Worm (Caenorhabditis elegans) whole organism, late embryonic: ENCODE measurements around the gene Y37D8A.6.

Source experiments
- C08G9.2 ChIP-seq: sonication (generic microtip); optimal IDR thresholded peaks from 2 replicates; lab custom pipeline; 2016; ENCODE audit warnings: mild to moderate bottlenecking, missing genetic modification characterization, moderate library complexity, missing compliant biosample characterization
- C38D4.7 ChIP-seq: fragments of 200-800 bp; sonication (Bioruptor generic); optimal IDR thresholded peaks from 2 replicates; lab custom pipeline; 2018; ENCODE audit warnings: mild to moderate bottlenecking, missing genetic modification characterization, moderate library complexity, missing compliant biosample characterization
- F13H6.1 ChIP-seq: sonication (generic microtip); optimal IDR thresholded peaks from 2 replicates; lab custom pipeline; 2016; ENCODE audit warnings: missing genetic modification characterization, missing compliant biosample characterization
- K02D7.2 ChIP-seq: sonication (generic microtip); optimal IDR thresholded peaks from 2 replicates; lab custom pipeline; 2017; ENCODE audit warnings: mild to moderate bottlenecking, missing genetic modification characterization, missing compliant biosample characterization
- Y22D7AL.16 ChIP-seq: sonication (generic microtip); optimal IDR thresholded peaks from 2 replicates; lab custom pipeline; 2016; ENCODE audit warnings: missing genetic modification characterization, missing compliant biosample characterization
- ama-1 ChIP-seq: fragments of 150-350 bp; optimal IDR thresholded peaks from 2 replicates; lab custom pipeline; 2014
- ceh-14 ChIP-seq: sonication (generic microtip); optimal IDR thresholded peaks from 2 replicates; lab custom pipeline; 2016; ENCODE audit warnings: missing genotype, missing genetic modification characterization, missing compliant biosample characterization
- ceh-2 ChIP-seq: sonication (generic microtip); optimal IDR thresholded peaks from 2 replicates; lab custom pipeline; 2016; ENCODE audit warnings: missing genotype, missing genetic modification characterization, missing compliant biosample characterization
- ceh-22 ChIP-seq: sonication (generic microtip); optimal IDR thresholded peaks from 2 replicates; lab custom pipeline; 2017; ENCODE audit warnings: missing biosample characterization, missing genetic modification characterization
- ceh-24 ChIP-seq: sonication (generic microtip); optimal IDR thresholded peaks from 2 replicates; lab custom pipeline; 2016; ENCODE audit warnings: mild to moderate bottlenecking, missing genetic modification characterization, missing compliant biosample characterization
- ceh-30 ChIP-seq: fragments of 150-350 bp; optimal IDR thresholded peaks from 2 replicates; lab custom pipeline; 2014; ENCODE audit warnings: missing biosample characterization, missing genetic modification characterization
- ceh-31 ChIP-seq: sonication (generic microtip); optimal IDR thresholded peaks from 2 replicates; lab custom pipeline; 2016; ENCODE audit warnings: missing genetic modification characterization, missing compliant biosample characterization
- ceh-34 ChIP-seq: sonication (generic microtip); optimal IDR thresholded peaks from 2 replicates; lab custom pipeline; 2016; ENCODE audit warnings: mild to moderate bottlenecking, missing genetic modification characterization, missing compliant biosample characterization
- ceh-45 ChIP-seq: fragments of 200-800 bp; sonication (Bioruptor generic); IDR thresholded peaks from 2 replicates; pipeline ENCODE4 v1.3.6; 2022; ENCODE audit warnings: missing genetic modification reagents, missing genetic modification characterization, missing compliant biosample characterization
- ceh-48 ChIP-seq: sonication (generic microtip); optimal IDR thresholded peaks from 2 replicates; lab custom pipeline; 2016; ENCODE audit warnings: missing genetic modification characterization, inconsistent platforms, missing compliant biosample characterization
- ceh-9 ChIP-seq: sonication (generic microtip); optimal IDR thresholded peaks from 2 replicates; lab custom pipeline; 2016; ENCODE audit warnings: mild to moderate bottlenecking, missing genetic modification characterization, inconsistent platforms, missing compliant biosample characterization
- che-1 ChIP-seq: sonication (generic microtip); optimal IDR thresholded peaks from 2 replicates; lab custom pipeline; 2016; ENCODE audit warnings: mild to moderate bottlenecking, missing genetic modification characterization, missing compliant biosample characterization
- elt-4 ChIP-seq: sonication (generic microtip); optimal IDR thresholded peaks from 2 replicates; lab custom pipeline; 2016; ENCODE audit warnings: missing genetic modification characterization, missing compliant biosample characterization
- ets-4 ChIP-seq: sonication (generic microtip); optimal IDR thresholded peaks from 2 replicates; lab custom pipeline; 2016; ENCODE audit warnings: missing genetic modification characterization, missing compliant biosample characterization
- eyg-1 ChIP-seq: sonication (generic microtip); optimal IDR thresholded peaks from 2 replicates; lab custom pipeline; 2016; ENCODE audit warnings: missing genotype, missing genetic modification characterization, missing compliant biosample characterization
- fax-1 ChIP-seq: sonication (generic microtip); optimal IDR thresholded peaks from 2 replicates; lab custom pipeline; 2016; ENCODE audit warnings: missing genotype, missing genetic modification characterization, missing compliant biosample characterization
- fkh-10 ChIP-seq: fragments of 150-350 bp; optimal IDR thresholded peaks from 2 replicates; lab custom pipeline; 2014; ENCODE audit warnings: missing biosample characterization, missing genetic modification reagents, missing genetic modification characterization
- hlh-13 ChIP-seq: fragments of 200-800 bp; sonication (Bioruptor generic); optimal IDR thresholded peaks from 2 replicates; lab custom pipeline; 2018; ENCODE audit warnings: mild to moderate bottlenecking, missing genetic modification characterization, missing compliant biosample characterization
- hlh-6 ChIP-seq: sonication (generic microtip); optimal IDR thresholded peaks from 2 replicates; lab custom pipeline; 2016; ENCODE audit warnings: missing genotype, missing genetic modification characterization, missing compliant biosample characterization
- hlh-8 ChIP-seq: sonication (generic microtip); optimal IDR thresholded peaks from 2 replicates; lab custom pipeline; 2016; ENCODE audit warnings: missing genotype, missing genetic modification characterization, missing compliant biosample characterization
- lim-6 ChIP-seq: sonication (generic microtip); optimal IDR thresholded peaks from 2 replicates; lab custom pipeline; 2016; ENCODE audit warnings: missing genetic modification characterization, missing compliant biosample characterization
- lin-11 ChIP-seq: fragments of 200-800 bp; sonication (Bioruptor generic); optimal IDR thresholded peaks from 2 replicates; lab custom pipeline; 2018; ENCODE audit warnings: mild to moderate bottlenecking, missing genetic modification characterization, missing compliant biosample characterization
- madf-2 ChIP-seq: sonication (generic microtip); optimal IDR thresholded peaks from 2 replicates; lab custom pipeline; 2017; ENCODE audit warnings: missing genetic modification characterization, missing compliant biosample characterization
- mec-3 ChIP-seq: sonication (generic microtip); optimal IDR thresholded peaks from 2 replicates; lab custom pipeline; 2016; ENCODE audit warnings: borderline replicate concordance, missing genetic modification characterization, missing compliant biosample characterization
- nfya-1 ChIP-seq: sonication (generic microtip); optimal IDR thresholded peaks from 2 replicates; lab custom pipeline; 2017; ENCODE audit warnings: missing genetic modification characterization, mild to moderate bottlenecking, missing compliant biosample characterization, antibody characterized with exemption, moderate library complexity
- nhr-11 ChIP-seq: fragments of 150-350 bp; optimal IDR thresholded peaks from 2 replicates; lab custom pipeline; 2014; ENCODE audit warnings: missing biosample characterization, missing genetic modification characterization
- nhr-232 ChIP-seq: sonication (generic microtip); optimal IDR thresholded peaks from 2 replicates; lab custom pipeline; 2016; ENCODE audit warnings: missing genetic modification characterization, missing compliant biosample characterization
- npax-4 ChIP-seq: sonication (generic microtip); optimal IDR thresholded peaks from 2 replicates; lab custom pipeline; 2016; ENCODE audit warnings: missing genetic modification characterization, missing compliant biosample characterization
- pag-3 ChIP-seq: sonication (generic microtip); optimal IDR thresholded peaks from 2 replicates; lab custom pipeline; 2016; ENCODE audit warnings: missing compliant biosample characterization, missing genetic modification characterization, borderline replicate concordance
- pax-1 ChIP-seq: fragments of 150-350 bp; optimal IDR thresholded peaks from 2 replicates; lab custom pipeline; 2014; ENCODE audit warnings: missing biosample characterization, missing genetic modification characterization
- pha-4 ChIP-seq: fragments of 150-350 bp; optimal IDR thresholded peaks from 2 replicates; lab custom pipeline; 2018; ENCODE audit warnings: missing biosample characterization, missing genetic modification reagents, missing genetic modification characterization
- pqm-1 ChIP-seq: sonication (generic microtip); optimal IDR thresholded peaks from 2 replicates; lab custom pipeline; 2016; ENCODE audit warnings: missing genetic modification characterization, missing compliant biosample characterization
- ref-2 ChIP-seq: sonication (generic microtip); optimal IDR thresholded peaks from 2 replicates; lab custom pipeline; 2016; ENCODE audit warnings: missing genetic modification characterization, missing compliant biosample characterization
- rnt-1 ChIP-seq: sonication (generic microtip); optimal IDR thresholded peaks from 2 replicates; lab custom pipeline; 2016; ENCODE audit warnings: missing genetic modification characterization, missing compliant biosample characterization
- sdc-2 ChIP-seq: sonication (generic microtip); optimal IDR thresholded peaks from 2 replicates; lab custom pipeline; 2016; ENCODE audit warnings: missing genotype, missing genetic modification characterization, missing compliant biosample characterization
- sox-4 ChIP-seq: sonication (generic microtip); optimal IDR thresholded peaks from 2 replicates; lab custom pipeline; 2017; ENCODE audit warnings: mild to moderate bottlenecking, missing genetic modification characterization, inconsistent platforms, missing compliant biosample characterization
- syd-9 ChIP-seq: sonication (generic microtip); optimal IDR thresholded peaks from 2 replicates; lab custom pipeline; 2016; ENCODE audit warnings: mild to moderate bottlenecking, missing genetic modification characterization, moderate library complexity, missing compliant biosample characterization
- tbx-2 ChIP-seq: sonication (generic microtip); optimal IDR thresholded peaks from 2 replicates; lab custom pipeline; 2016; ENCODE audit warnings: missing genetic modification characterization, missing compliant biosample characterization
- tbx-7 ChIP-seq: sonication (generic microtip); optimal IDR thresholded peaks from 2 replicates; lab custom pipeline; 2016; ENCODE audit warnings: missing genotype, missing genetic modification characterization, missing compliant biosample characterization
- ttx-3 ChIP-seq: sonication (generic microtip); optimal IDR thresholded peaks from 2 replicates; lab custom pipeline; 2016; ENCODE audit warnings: missing genetic modification reagents, missing genetic modification characterization, missing compliant biosample characterization
- unc-3 ChIP-seq, 2 experiments: fragments of 200-800 bp in 1 of 2; sonication (Bioruptor generic) in 1 of 2; sonication (generic microtip) in 1 of 2; conservative IDR thresholded peaks in 1 of 2; optimal IDR thresholded peaks in 1 of 2; 2 replicates each; pipeline versions ENCODE4 v1.3.6 to Lab custom; 2016 to 2022; ENCODE audit warnings: missing compliant biosample characterization in 2 of 2, missing genetic modification characterization in 2 of 2, missing genetic modification reagents in 1 of 2
- unc-42 ChIP-seq: sonication (generic microtip); optimal IDR thresholded peaks from 2 replicates; lab custom pipeline; 2016; ENCODE audit warnings: missing genotype, missing genetic modification characterization, missing compliant biosample characterization
- unc-55 ChIP-seq: sonication (generic microtip); optimal IDR thresholded peaks from 2 replicates; lab custom pipeline; 2017; ENCODE audit warnings: missing biosample characterization, missing genetic modification reagents, missing genetic modification characterization
- unc-86 ChIP-seq: sonication (generic microtip); optimal IDR thresholded peaks from 2 replicates; lab custom pipeline; 2016; ENCODE audit warnings: missing genetic modification characterization, missing compliant biosample characterization
- ztf-16 ChIP-seq: sonication (generic microtip); optimal IDR thresholded peaks from 2 replicates; lab custom pipeline; 2017; ENCODE audit warnings: missing genetic modification characterization, missing compliant biosample characterization

The Y37D8A.6 gene

ce11 chrIII:12906611-12907037 is 36.5 kb upstream of the Y37D8A.6 start:
- TF ChIP-seq ama-1 (lab: Kevin White, UChicago) (peak; percentile 71), pqm-1 (no peak), fax-1 (tag; lab: Kevin White, UChicago) (no peak), ets-4 (tag; lab: Kevin White, UChicago) (no peak), ceh-2 (no peak), ztf-16 (tag; lab: Kevin White, UChicago) (no peak), fkh-10 (GFP tag; lab: Kevin White, UChicago) (no peak)

- TF ChIP-seq unc-3 (GFP tag; conservative IDR thresholded peaks at IDR 0.05; lab: Robert Waterston, UW) (no peak), unc-3 (tag; optimal IDR thresholded peaks at IDR 0.05; lab: Kevin White, UChicago) (peak; percentile 24), hlh-13 (GFP tag; lab: Kevin White, UChicago) (no peak), ttx-3 (tag; lab: Kevin White, UChicago) (peak; percentile 51), unc-86 (peak; percentile 70), nhr-232 (tag; lab: Kevin White, UChicago) (no peak), ceh-2 (peak; percentile 67), che-1 (tag; lab: Kevin White, UChicago) (no peak), C08G9.2 (peak; percentile 43), pax-1 (peak; percentile 81), ets-4 (tag; lab: Kevin White, UChicago) (peak; percentile 61), mec-3 (tag; lab: Kevin White, UChicago) (no peak), ceh-9 (no peak), rnt-1 (peak; percentile 87), npax-4 (tag; lab: Kevin White, UChicago) (peak; percentile 28), hlh-6 (tag; lab: Kevin White, UChicago) (peak; percentile 58), hlh-8 (no peak), nfya-1 (tag; lab: Kevin White, UChicago) (peak; percentile 99), tbx-2 (tag; lab: Kevin White, UChicago) (peak; percentile 91), pqm-1 (peak; percentile 59), ceh-14 (tag; lab: Kevin White, UChicago) (peak; percentile 92), sdc-2 (tag; lab: Kevin White, UChicago) (peak; percentile 21), unc-55 (GFP tag; lab: Kevin White, UChicago) (peak; percentile 78), ceh-45 (GFP tag; lab: Robert Waterston, UW) (0 out of 2 replicates have a peak, but pooled peaks have one; percentile 31), nhr-11 (tag; lab: Kevin White, UChicago) (no peak), unc-42 (tag; lab: Kevin White, UChicago) (peak; percentile 98), ref-2 (tag; lab: Kevin White, UChicago) (peak; percentile 90), ceh-30 (tag; lab: Kevin White, UChicago) (peak; percentile 86), C38D4.7 (no peak), syd-9 (tag; lab: Kevin White, UChicago) (peak; percentile 32), ceh-24 (tag; lab: Kevin White, UChicago) (no peak), ceh-22 (peak; percentile 38), fax-1 (tag; lab: Kevin White, UChicago) (no peak), K02D7.2 (tag; lab: Kevin White, UChicago) (peak; percentile 91), ceh-48 (tag; lab: Kevin White, UChicago) (peak; percentile 86), eyg-1 (tag; lab: Kevin White, UChicago) (no peak), madf-2 (peak; percentile 52), Y22D7AL.16 (tag; lab: Kevin White, UChicago) (no peak), sox-4 (no peak), lin-11 (peak; percentile 24), elt-4 (tag; lab: Kevin White, UChicago) (no peak), pha-4 (tag; lab: Kevin White, UChicago) (no peak), pag-3 (tag; lab: Kevin White, UChicago) (no peak), tbx-7 (tag; lab: Kevin White, UChicago) (no peak), ceh-34 (peak; percentile 91), F13H6.1 (peak; percentile 43), lim-6 (tag; lab: Kevin White, UChicago) (peak; percentile 71), ceh-31 (tag; lab: Kevin White, UChicago) (peak; percentile 99)
Observed at ce11 chrIII:12904987-12905541, 35.0 kb upstream of the Y37D8A.6 start, which contains the start of gene cox-5A. TSS of gene cox-5A (plus strand) at chrIII:12905491.
